Comparison of ENCODE assay signal across 1 worm cellular context in the genomic region with DNA sequence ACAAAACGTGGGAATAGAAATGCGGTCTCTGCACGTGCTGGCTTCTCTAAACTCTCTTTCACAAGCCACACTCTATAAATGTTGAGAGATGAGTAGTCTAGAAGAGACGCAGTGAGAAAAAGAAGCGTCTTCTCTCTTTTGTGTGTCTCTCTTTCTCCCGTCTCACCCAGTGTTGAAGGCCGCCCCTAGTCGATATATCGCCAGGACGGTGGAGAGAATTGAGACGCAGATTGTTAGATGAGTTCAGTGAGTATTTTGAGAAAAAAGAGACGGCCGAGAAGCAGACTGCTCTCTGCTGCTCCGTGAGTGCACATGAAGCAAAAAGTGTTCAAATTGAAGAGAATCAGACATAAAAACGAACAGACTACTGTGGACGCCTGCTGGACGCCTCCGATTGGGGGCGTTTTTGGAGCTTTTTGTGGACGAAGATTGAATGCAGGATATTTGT.
TF ChIP-seq lines count a peak whose summit lies in the region.

No protein-coding gene starts in this region.

TF ChIP-seq in whole organism, L4 larva, 104 proteins besides CTCF, POLR2A, EP300 and RAD21 (continued from another document):
- peak; percentile 70 to 93 for TF ChIP-seq lsy-2 (tag; optimal IDR thresholded peaks at IDR 0.05; lab: Kevin White, UChicago)
- TF ChIP-seq ceh-44 (GFP tag; IDR thresholded peaks at IDR 0.05; lab: Robert Waterston, UW), result no peak
- TF ChIP-seq lin-29 (GFP tag; IDR thresholded peaks at IDR 0.05; lab: Robert Waterston, UW), result no peak
- TF ChIP-seq daf-16 (GFP tag; optimal IDR thresholded peaks at IDR 0.05; lab: Kevin White, UChicago), result peak; percentile 56 to 69
- TF ChIP-seq daf-16 (tag; optimal IDR thresholded peaks at IDR 0.05; lab: Kevin White, UChicago), result peak; percentile 72
- TF ChIP-seq mxl-2 (GFP tag; conservative IDR thresholded peaks at IDR 0.05; lab: Robert Waterston, UW), result 0 out of 2 replicates have a peak, but pooled peaks have one; percentile 4
- no peak for TF ChIP-seq nhr-76 (tag; optimal IDR thresholded peaks at IDR 0.05; lab: Kevin White, UChicago)
- no peak for TF ChIP-seq ztf-7 (tag; optimal IDR thresholded peaks at IDR 0.05; lab: Kevin White, UChicago)
- TF ChIP-seq rbr-2 (tag; optimal IDR thresholded peaks at IDR 0.05; lab: Kevin White, UChicago), result peak; percentile 89
- TF ChIP-seq zip-11 (GFP tag; IDR thresholded peaks at IDR 0.05; lab: Robert Waterston, UW), result no peak
- TF ChIP-seq Y48G9A.11 (GFP tag; IDR thresholded peaks at IDR 0.05; lab: Robert Waterston, UW), result no peak
- TF ChIP-seq dpl-1 (GFP tag; optimal IDR thresholded peaks at IDR 0.05; lab: Kevin White, UChicago), result peak; percentile 62
- TF ChIP-seq zag-1 (tag; optimal IDR thresholded peaks at IDR 0.05; lab: Kevin White, UChicago), result peak; percentile 40
- TF ChIP-seq nhr-11 (tag; optimal IDR thresholded peaks at IDR 0.05; lab: Kevin White, UChicago), result peak; percentile 79
